Worm (Caenorhabditis elegans) whole organism, mixed stage, embryonic: Measurements from ENCODE around the gene sru-6.

Source experiments
- elt-3 ChIP-seq: fragments of 150-350 bp; optimal IDR thresholded peaks from 2 replicates; lab custom pipeline; 2014; ENCODE audit warnings: missing biosample characterization, missing genetic modification characterization
- lsy-2 ChIP-seq: fragments of 150-350 bp; optimal IDR thresholded peaks from 2 replicates; lab custom pipeline; 2014; ENCODE audit warnings: missing biosample characterization, missing genetic modification characterization
- mab-5 ChIP-seq: fragments of 150-350 bp; optimal IDR thresholded peaks from 2 replicates; lab custom pipeline; 2014; ENCODE audit warnings: missing biosample characterization, missing genetic modification characterization
- nhr-28 ChIP-seq: fragments of 150-350 bp; optimal IDR thresholded peaks from 2 replicates; lab custom pipeline; 2014; ENCODE audit warnings: missing biosample characterization, missing genetic modification characterization
- snpc-4 ChIP-seq: fragments of 150-350 bp; optimal IDR thresholded peaks from 2 replicates; lab custom pipeline; 2014; ENCODE audit warnings: missing biosample characterization, missing genetic modification characterization
- unc-120 ChIP-seq: sonication (generic microtip); optimal IDR thresholded peaks from 2 replicates; lab custom pipeline; 2017; ENCODE audit warnings: missing genetic modification characterization, missing compliant biosample characterization; ENCODE audit not compliant: poor library complexity, severe bottlenecking
- unc-62 ChIP-seq: fragments of 150-350 bp; optimal IDR thresholded peaks from 2 replicates; lab custom pipeline; 2014; ENCODE audit warnings: missing biosample characterization, missing genetic modification reagents, missing genetic modification characterization
- ztf-11 ChIP-seq: fragments of 150-350 bp; optimal IDR thresholded peaks from 2 replicates; lab custom pipeline; 2014; ENCODE audit warnings: missing biosample characterization, missing genetic modification characterization

ce11 chrIV:9512836-9513235, 22.4 kb downstream of the sru-6 start, which contains the start of gene C33A12.3:
- TF ChIP-seq mab-5 (no peak), snpc-4 (tag; lab: Kevin White, UChicago) (no peak), ztf-11 (no peak), lsy-2 (tag; lab: Kevin White, UChicago) (no peak), unc-62 (GFP tag; lab: Kevin White, UChicago) (no peak), elt-3 (no peak), nhr-28 (tag; lab: Kevin White, UChicago) (no peak), unc-120 (no peak)
